Fruit fly (Drosophila melanogaster): Measurements from ENCODE around the gene CG43844.
A peak's percentile ranks its signal among the peaks of the same experiment; 100 is the strongest.

CG43844 gene

DNA sequence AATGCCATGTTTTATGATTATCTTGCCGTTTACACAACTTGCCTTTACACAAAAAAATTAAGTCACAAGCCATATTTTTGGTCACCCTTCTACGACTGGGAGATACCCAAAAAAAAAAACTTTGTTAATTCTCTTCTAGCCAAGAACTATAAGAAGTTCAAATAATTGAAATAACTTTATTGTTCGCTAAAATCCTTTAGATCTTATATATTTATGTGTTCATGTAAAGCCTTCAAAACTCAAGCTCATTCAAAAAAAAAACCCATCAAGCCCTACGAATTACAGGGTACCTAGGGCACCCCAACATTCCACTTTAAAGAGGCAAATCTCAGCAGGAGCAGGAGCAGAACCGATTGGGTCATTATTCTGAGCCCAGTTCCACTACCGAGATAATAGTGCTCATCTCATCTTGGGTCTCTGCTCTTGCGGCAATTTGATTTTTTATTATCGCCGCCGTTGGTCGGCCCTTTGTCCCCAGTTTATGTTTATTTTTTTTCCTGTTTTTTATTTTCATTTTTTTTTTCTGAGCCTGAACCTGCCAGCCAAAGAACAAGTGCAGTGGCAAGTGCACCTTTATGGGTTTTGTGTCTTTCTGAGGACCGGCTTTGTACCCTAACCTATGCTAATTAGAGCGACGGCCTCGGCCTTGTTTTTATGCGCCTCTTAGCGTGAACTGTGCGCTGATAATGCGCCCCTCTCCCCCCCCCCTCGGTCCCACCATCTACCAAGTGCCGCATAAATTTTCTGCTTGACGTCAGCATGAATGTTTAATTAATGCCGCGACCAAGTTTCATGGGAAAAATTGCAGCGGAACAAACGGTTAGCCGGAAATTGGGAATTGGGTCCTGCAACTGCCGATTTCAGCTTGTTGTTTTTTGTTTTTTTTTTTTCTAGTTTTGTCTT lies 47.6 kb upstream of the CG43844 start (continued):
- TF ChIP-seq otp (GFP tag; IDR thresholded peaks at IDR 0.05) (no peak), CG2202 (tag; optimal IDR thresholded peaks at IDR 0.05) (no peak), onecut (GFP tag; IDR thresholded peaks at IDR 0.05) (no peak), trem (tag; optimal IDR thresholded peaks at IDR 0.05) (no peak), CkIIα-i1 (GFP tag; IDR thresholded peaks at IDR 0.05) (no peak), Myb (GFP tag; optimal IDR thresholded peaks at IDR 0.05) (no peak), CG9797 (GFP tag; optimal IDR thresholded peaks at IDR 0.05) (no peak), Xrp1 (GFP tag; IDR thresholded peaks at IDR 0.05) (peak; percentile 23; the same call in 1 of the 2 replicates), stc (GFP tag; IDR thresholded peaks at IDR 0.05) (no peak), D19B (GFP tag; optimal IDR thresholded peaks at IDR 0.05) (peak; percentile 35), CG5953 (GFP tag; IDR thresholded peaks at IDR 0.05) (no peak), CG6175 (GFP tag; IDR thresholded peaks at IDR 0.05) (no peak), h (optimal IDR thresholded peaks at IDR 0.05) (no peak), CG12104 (GFP tag; optimal IDR thresholded peaks at IDR 0.05) (no peak), kay (GFP tag; optimal IDR thresholded peaks at IDR 0.05) (no peak), CG43689 (GFP tag; IDR thresholded peaks at IDR 0.05) (no peak), NC2α (GFP tag; optimal IDR thresholded peaks at IDR 0.05) (no peak), nom (GFP tag; optimal IDR thresholded peaks at IDR 0.05) (peak; percentile 60), peb (GFP tag; IDR thresholded peaks at IDR 0.05) (no peak), CG32772 (GFP tag; IDR thresholded peaks at IDR 0.05) (0 out of 2 replicates have a peak, but pooled peaks have one; percentile 32), CG12071 (GFP tag; optimal IDR thresholded peaks at IDR 0.05) (no peak), ttk (GFP tag; IDR thresholded peaks at IDR 0.05) (no peak), sisA (GFP tag; IDR thresholded peaks at IDR 0.05) (no peak), chm (GFP tag; IDR thresholded peaks at IDR 0.05) (no peak), CG33213 (GFP tag; optimal IDR thresholded peaks at IDR 0.05) (no peak), row (GFP tag; IDR thresholded peaks at IDR 0.05) (peak; percentile 18; the same call in 1 of the 3 replicates), dmrt11E (tag; optimal IDR thresholded peaks at IDR 0.05) (peak; percentile 31), al (GFP tag; IDR thresholded peaks at IDR 0.05) (no peak)

DNA sequence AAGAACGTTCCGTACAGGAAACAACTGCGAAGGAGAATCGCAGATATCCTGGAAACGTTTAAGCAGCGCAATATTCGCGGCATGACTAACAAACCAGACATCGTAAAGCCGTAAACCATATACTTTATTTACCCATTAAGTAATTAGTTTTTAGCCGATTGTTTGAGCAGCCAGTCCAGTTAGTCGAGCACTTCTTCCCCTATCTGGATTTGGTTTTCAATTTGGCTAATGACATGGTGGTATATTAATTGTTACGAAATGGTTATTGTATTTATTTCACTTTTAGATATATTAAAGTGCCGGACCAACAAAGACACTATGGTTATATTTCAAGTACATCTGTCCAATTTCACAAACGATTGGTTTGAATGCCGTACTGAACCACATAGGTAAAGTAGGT lies 45.7 kb upstream of the CG43844 start, which contains the start of gene Gr93b:
Gr93b (minus strand) TSS at position 101 of the 400 bp plus-strand sequence.
- TF ChIP-seq CG11695 (GFP tag; IDR thresholded peaks at IDR 0.05) (no peak), D19A (tag; optimal IDR thresholded peaks at IDR 0.05) (no peak), Hmx (GFP tag; optimal IDR thresholded peaks at IDR 0.05) (no peak), CG18764 (GFP tag; optimal IDR thresholded peaks at IDR 0.05) (no peak), Gsc (GFP tag; IDR thresholded peaks at IDR 0.05) (no peak), seq (GFP tag; IDR thresholded peaks at IDR 0.05) (no peak), dan (GFP tag; IDR thresholded peaks at IDR 0.05) (no peak), dm (GFP tag; optimal IDR thresholded peaks at IDR 0.05) (no peak)

DNA sequence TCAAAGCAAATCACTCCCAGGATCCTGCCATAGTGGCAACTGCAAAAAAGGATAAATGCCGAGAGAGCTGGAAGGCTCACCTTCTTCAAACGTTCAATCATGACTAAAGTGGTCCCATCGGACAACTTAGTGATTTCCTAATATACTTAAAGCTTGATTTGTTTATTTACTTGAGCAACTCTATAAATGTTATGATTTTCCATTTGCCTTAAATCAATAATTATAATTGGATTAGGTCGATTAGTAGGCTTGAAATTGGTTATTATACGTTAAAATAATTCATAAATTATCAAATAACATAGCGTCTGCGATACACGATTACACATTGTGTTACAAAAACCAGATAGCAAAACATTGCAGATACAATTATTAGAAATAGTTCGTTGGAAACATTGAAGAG lies 44.2 kb upstream of the CG43844 start, which contains the start of gene Gr93c:
Gr93c (minus strand) TSS at position 101 of the 400 bp plus-strand sequence.
- TF ChIP-seq NC2α (GFP tag; optimal IDR thresholded peaks at IDR 0.05), result no peak

DNA sequence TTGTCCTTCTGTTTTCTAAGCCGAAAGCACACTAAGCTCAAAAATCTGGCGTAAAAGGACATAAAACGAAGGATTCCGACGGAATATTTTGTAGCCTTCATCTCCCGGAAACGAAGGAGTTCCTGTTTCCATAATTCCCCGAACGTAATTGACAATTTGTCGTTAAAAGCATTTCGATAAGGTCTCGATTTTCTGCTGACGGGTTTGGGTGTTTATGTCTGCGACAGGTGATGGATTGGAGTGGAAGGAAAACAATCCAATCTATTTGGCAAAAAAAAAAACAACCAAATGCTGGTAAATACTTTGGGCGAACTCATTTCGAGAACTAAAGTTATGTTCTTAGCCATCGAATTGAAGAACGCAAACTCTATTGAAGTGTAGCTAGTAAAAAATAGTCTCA lies 42.8 kb upstream of the CG43844 start, which contains the start of gene Gr93d:
Gr93d (minus strand) TSS at position 101 of the 400 bp plus-strand sequence.
- TF ChIP-seq CG18011 (GFP tag; optimal IDR thresholded peaks at IDR 0.05) (no peak), Mad (GFP tag; optimal IDR thresholded peaks at IDR 0.05) (no peak), CHES-1-like (GFP tag; optimal IDR thresholded peaks at IDR 0.05) (no peak), CG1832 (GFP tag; optimal IDR thresholded peaks at IDR 0.05) (no peak), Ptx1 (GFP tag; IDR thresholded peaks at IDR 0.05) (no peak), klu (GFP tag; IDR thresholded peaks at IDR 0.05) (no peak), CG11504 (tag; optimal IDR thresholded peaks at IDR 0.05) (no peak), luna (GFP tag; optimal IDR thresholded peaks at IDR 0.05) (no peak), sisA (GFP tag; IDR thresholded peaks at IDR 0.05) (no peak), shn (GFP tag; optimal IDR thresholded peaks at IDR 0.05) (no peak), ftz-f1 (GFP tag; optimal IDR thresholded peaks at IDR 0.05) (no peak), Atf-2 (GFP tag; optimal IDR thresholded peaks at IDR 0.05) (no peak), vnd (GFP tag; IDR thresholded peaks at IDR 0.05; ENCODE audit: partially characterized antibody) (no peak), CG2889 (GFP tag; IDR thresholded peaks at IDR 0.05) (no peak)

Data from whole organism, embryonic.